Fruit fly (Drosophila melanogaster): Measurements from ENCODE around the gene CG32813.

CG32813 gene

dm6 chrX:1399056-1400003 lies 18.6 kb downstream of the CG32813 start (continued):
- no peak for TF ChIP-seq Hr4 (GFP tag; optimal IDR thresholded peaks at IDR 0.05)
- TF ChIP-seq Sox102F (GFP tag; optimal IDR thresholded peaks at IDR 0.05): no peak
- TF ChIP-seq Ets21C (GFP tag; optimal IDR thresholded peaks at IDR 0.05): no peak
- no peak for TF ChIP-seq Ets96B (tag; optimal IDR thresholded peaks at IDR 0.05)
- no peak for TF ChIP-seq cyc (GFP tag; optimal IDR thresholded peaks at IDR 0.05)
- TF ChIP-seq fkh (GFP tag; optimal IDR thresholded peaks at IDR 0.05): no peak
- TF ChIP-seq acj6 (GFP tag; optimal IDR thresholded peaks at IDR 0.05): no peak
- TF ChIP-seq ss (GFP tag; optimal IDR thresholded peaks at IDR 0.05): peak; percentile 19 to 24
- TF ChIP-seq lz (GFP tag; optimal IDR thresholded peaks at IDR 0.05): no peak
- no peak for TF ChIP-seq Eip93F (GFP tag; optimal IDR thresholded peaks at IDR 0.05)
- no peak; the same call in 2 of the 3 replicates for TF ChIP-seq CG6163 (GFP tag; IDR thresholded peaks at IDR 0.05)
- TF ChIP-seq achi (GFP tag; optimal IDR thresholded peaks at IDR 0.05): peak; percentile 13
- TF ChIP-seq pdm3 (GFP tag; optimal IDR thresholded peaks at IDR 0.05): no peak
- TF ChIP-seq CG3032 (tag; optimal IDR thresholded peaks at IDR 0.05): peak; percentile 5
- TF ChIP-seq CG6854 (GFP tag; optimal IDR thresholded peaks at IDR 0.05): peak; percentile 100
- TF ChIP-seq fd59A (GFP tag; optimal IDR thresholded peaks at IDR 0.05): no peak
- TF ChIP-seq CG6808 (GFP tag; optimal IDR thresholded peaks at IDR 0.05): no peak
- TF ChIP-seq eg (GFP tag; IDR thresholded peaks at IDR 0.05): peak; percentile 7; the same call in 1 of the 3 replicates
- TF ChIP-seq CG8319 (GFP tag; optimal IDR thresholded peaks at IDR 0.05): no peak
- TF ChIP-seq CG4318 (GFP tag; optimal IDR thresholded peaks at IDR 0.05): no peak
- no peak for TF ChIP-seq CG10631 (GFP tag; optimal IDR thresholded peaks at IDR 0.05)
- no peak for TF ChIP-seq salr (GFP tag; optimal IDR thresholded peaks at IDR 0.05)
- no peak for TF ChIP-seq vri (GFP tag; optimal IDR thresholded peaks at IDR 0.05)

dm6 chrX:1405012-1405411 lies 24.3 kb downstream of the CG32813 start:
- no peak for TF ChIP-seq Ets21C (GFP tag; optimal IDR thresholded peaks at IDR 0.05)

dm6 chrX:1405779-1406178 lies 25.1 kb downstream of the CG32813 start:
- TF ChIP-seq CG11294 (GFP tag; IDR thresholded peaks at IDR 0.05) (no peak), CG16779 (tag; optimal IDR thresholded peaks at IDR 0.05) (no peak), lz (GFP tag; optimal IDR thresholded peaks at IDR 0.05) (no peak), fd85E (GFP tag; optimal IDR thresholded peaks at IDR 0.05) (no peak), CG6276 (GFP tag; optimal IDR thresholded peaks at IDR 0.05) (no peak)

- no peak for TF ChIP-seq CG8119 (GFP tag; IDR thresholded peaks at IDR 0.05)
- TF ChIP-seq OdsH (GFP tag; optimal IDR thresholded peaks at IDR 0.05): no peak
- peak; percentile 49 for TF ChIP-seq Eip78C (GFP tag)
- no peak for TF ChIP-seq Eip93F (GFP tag; optimal IDR thresholded peaks at IDR 0.05)
- no peak for TF ChIP-seq CG11902 (GFP tag; optimal IDR thresholded peaks at IDR 0.05)
- TF ChIP-seq salr (GFP tag; optimal IDR thresholded peaks at IDR 0.05): no peak
- peak; percentile 58 for TF ChIP-seq svp (GFP tag)
- no peak for TF ChIP-seq fd85E (GFP tag; optimal IDR thresholded peaks at IDR 0.05)
- TF ChIP-seq Ets21C (GFP tag; optimal IDR thresholded peaks at IDR 0.05): no peak
- TF ChIP-seq CG3919 (GFP tag; optimal IDR thresholded peaks at IDR 0.05): no peak
- TF ChIP-seq Hr39 (GFP tag; optimal IDR thresholded peaks at IDR 0.05): no peak
These were observed 27.0 kb downstream of the CG32813 start for dm6 chrX:1407683-1408082.
